Worm (Caenorhabditis elegans) whole organism, midembryonic: ENCODE results near the gene F39G3.3.

Source experiments
- T22C8.4 ChIP-seq: fragments of 200-800 bp; sonication (Bioruptor generic); IDR thresholded peaks from 2 replicates; pipeline ENCODE4 v1.3.6; 2022; ENCODE audit warnings: missing genetic modification characterization, missing compliant biosample characterization
- cog-1 ChIP-seq: sonication (generic microtip); optimal IDR thresholded peaks from 2 replicates; lab custom pipeline; 2016; ENCODE audit warnings: missing genetic modification characterization, missing compliant biosample characterization
- flt-1 ChIP-seq: fragments of 200-800 bp; sonication (Bioruptor generic); IDR thresholded peaks from 2 replicates; pipeline ENCODE4 v1.3.6; 2022; ENCODE audit warnings: missing genetic modification characterization, missing compliant biosample characterization
- med-1 ChIP-seq: sonication (generic microtip); optimal IDR thresholded peaks from 2 replicates; lab custom pipeline; 2017; ENCODE audit warnings: missing genetic modification characterization, mild to moderate bottlenecking, missing compliant biosample characterization, antibody characterized with exemption, missing genetic modification reagents; ENCODE audit not compliant: insufficient read depth
- ref-1 ChIP-seq: fragments of 200-800 bp; sonication (Bioruptor generic); conservative IDR thresholded peaks from 2 replicates; pipeline ENCODE4 v1.3.6; 2022; ENCODE audit warnings: missing genetic modification reagents, missing genetic modification characterization, missing compliant biosample characterization
- tab-1 ChIP-seq: fragments of 200-800 bp; sonication (Bioruptor generic); IDR thresholded peaks from 2 replicates; pipeline ENCODE4 v1.3.6; 2022; ENCODE audit warnings: missing genetic modification characterization, missing compliant biosample characterization
- ztf-23 ChIP-seq: fragments of 200-800 bp; sonication (Bioruptor generic); IDR thresholded peaks from 2 replicates; pipeline ENCODE4 v1.3.6; 2022; ENCODE audit warnings: missing genetic modification reagents, missing genetic modification characterization, missing compliant biosample characterization
- ztf-29 ChIP-seq: fragments of 200-800 bp; sonication (Bioruptor generic); IDR thresholded peaks from 2 replicates; pipeline ENCODE4 v1.3.6; 2022; ENCODE audit warnings: missing genetic modification reagents, missing genetic modification characterization, missing compliant biosample characterization

ce11 chrV:4692382-4693281, 39.1 kb upstream of the F39G3.3 start, which contains the start of gene cpg-8:
- TF ChIP-seq tab-1 (no peak), flt-1 (GFP tag; lab: Robert Waterston, UW) (no peak), ref-1 (GFP tag; lab: Robert Waterston, UW) (no peak), ztf-23 (GFP tag; lab: Robert Waterston, UW) (no peak), cog-1 (tag; lab: Kevin White, UChicago) (no peak), med-1 (no peak), T22C8.4 (GFP tag; lab: Robert Waterston, UW) (no peak), ztf-29 (GFP tag; lab: Robert Waterston, UW) (no peak)
